Fruit fly (Drosophila melanogaster): ENCODE measurements around the gene TBC1D16.

The TBC1D16 gene

dm6 chr2L:10386824-10387223 is 48.6 kb downstream of the TBC1D16 start:
- TF ChIP-seq Rel (GFP tag; optimal IDR thresholded peaks at IDR 0.05) (no peak), Rel (tag; optimal IDR thresholded peaks at IDR 0.05) (no peak), Myc (optimal IDR thresholded peaks at IDR 0.05) (no peak), ey (GFP tag; optimal IDR thresholded peaks at IDR 0.05) (no peak), Jra (GFP tag; optimal IDR thresholded peaks at IDR 0.05) (no peak), usp (GFP tag; optimal IDR thresholded peaks at IDR 0.05) (no peak), lola (GFP tag; optimal IDR thresholded peaks at IDR 0.05) (no peak), psq (GFP tag; optimal IDR thresholded peaks at IDR 0.05) (no peak), Hnf4 (GFP tag; optimal IDR thresholded peaks at IDR 0.05) (no peak), pan (optimal IDR thresholded peaks at IDR 0.05) (no peak), dsf (GFP tag; optimal IDR thresholded peaks at IDR 0.05; ENCODE audit: borderline replicate concordance) (no peak), br (GFP tag; optimal IDR thresholded peaks at IDR 0.05) (no peak), Dif (GFP tag; optimal IDR thresholded peaks at IDR 0.05; ENCODE audit: partially characterized antibody) (no peak), tai (GFP tag; optimal IDR thresholded peaks at IDR 0.05) (no peak), N (GFP tag; optimal IDR thresholded peaks at IDR 0.05) (no peak), Hr78 (GFP tag; optimal IDR thresholded peaks at IDR 0.05) (no peak), brk (GFP tag; optimal IDR thresholded peaks at IDR 0.05) (no peak), GATAd (GFP tag; optimal IDR thresholded peaks at IDR 0.05) (no peak)

dm6 chr2L:10386208-10386805 is 49.1 kb downstream of the TBC1D16 start, which contains the start of the genes Cdk1 and mRpS7:
Cdk1 (minus strand) TSS chr2L:10386262.
mRpS7 (plus strand) TSS chr2L:10386662.
- TF ChIP-seq fru (GFP tag; optimal IDR thresholded peaks at IDR 0.05) (peak; percentile 49), CrebA (GFP tag; optimal IDR thresholded peaks at IDR 0.05; ENCODE audit: borderline replicate concordance) (no peak), jim (GFP tag; optimal IDR thresholded peaks at IDR 0.05) (no peak), dmrt93B (GFP tag; optimal IDR thresholded peaks at IDR 0.05) (no peak), ey (GFP tag; optimal IDR thresholded peaks at IDR 0.05) (peak; percentile 28), sage (GFP tag; optimal IDR thresholded peaks at IDR 0.05) (peak; percentile 3), Sp1 (GFP tag; optimal IDR thresholded peaks at IDR 0.05) (peak; percentile 55), tai (GFP tag; optimal IDR thresholded peaks at IDR 0.05) (peak; percentile 47), psq (GFP tag; optimal IDR thresholded peaks at IDR 0.05) (peak; percentile 27), usp (GFP tag; optimal IDR thresholded peaks at IDR 0.05) (no peak), Hnf4 (GFP tag; optimal IDR thresholded peaks at IDR 0.05) (peak; percentile 49), woc (GFP tag; optimal IDR thresholded peaks at IDR 0.05) (peak; percentile 76), brk (GFP tag; optimal IDR thresholded peaks at IDR 0.05) (peak; percentile 30), Hr83 (GFP tag; optimal IDR thresholded peaks at IDR 0.05; ENCODE audit: poor library complexity, severe bottlenecking) (no peak), Rel (GFP tag; optimal IDR thresholded peaks at IDR 0.05) (no peak), Rel (tag; optimal IDR thresholded peaks at IDR 0.05) (no peak), rgr (GFP tag; optimal IDR thresholded peaks at IDR 0.05) (peak; percentile 2), h (GFP tag; optimal IDR thresholded peaks at IDR 0.05) (peak; percentile 44), OdsH (GFP tag; optimal IDR thresholded peaks at IDR 0.05) (peak; percentile 4), foxo (GFP tag; optimal IDR thresholded peaks at IDR 0.05) (peak in 1 of 2 experiments; percentile 61), Myc (optimal IDR thresholded peaks at IDR 0.05) (peak; percentile 9), CG32264 (GFP tag; optimal IDR thresholded peaks at IDR 0.05) (no peak), sv (GFP tag; optimal IDR thresholded peaks at IDR 0.05) (peak; percentile 43), HLH106 (tag; optimal IDR thresholded peaks at IDR 0.05) (peak; percentile 59), Jra (GFP tag; optimal IDR thresholded peaks at IDR 0.05) (peak; percentile 43), dl (GFP tag; optimal IDR thresholded peaks at IDR 0.05; ENCODE audit: insufficient read depth in 1 of 2, partially characterized antibody in 2 of 2) (no peak), Abd-B (GFP tag; optimal IDR thresholded peaks at IDR 0.05) (no peak), N (GFP tag; optimal IDR thresholded peaks at IDR 0.05) (no peak), br (GFP tag; optimal IDR thresholded peaks at IDR 0.05) (no peak), Mio (GFP tag; optimal IDR thresholded peaks at IDR 0.05) (no peak)

Data from whole organism, wandering third instar larva.